Fruit fly (Drosophila melanogaster): Measurements from ENCODE around the gene CG34160.
A peak's percentile ranks its signal among the peaks of the same experiment; 100 is the strongest.

The CG34160 gene

dm6 chr2L:10548814-10549423 lies 30.6 kb upstream of the CG34160 start:
- TF ChIP-seq CG15336 (GFP tag; IDR thresholded peaks at IDR 0.05) (no peak), CG9139 (GFP tag; optimal IDR thresholded peaks at IDR 0.05) (no peak), CG6808 (GFP tag; optimal IDR thresholded peaks at IDR 0.05) (no peak), fkh (GFP tag; optimal IDR thresholded peaks at IDR 0.05) (no peak), Hr39 (GFP tag; optimal IDR thresholded peaks at IDR 0.05) (no peak), fd59A (GFP tag; optimal IDR thresholded peaks at IDR 0.05) (no peak), Hr4 (GFP tag; optimal IDR thresholded peaks at IDR 0.05) (no peak), Sox14 (GFP tag; optimal IDR thresholded peaks at IDR 0.05) (no peak), CG6854 (GFP tag; optimal IDR thresholded peaks at IDR 0.05) (no peak), CG31627 (GFP tag; optimal IDR thresholded peaks at IDR 0.05) (no peak), fd85E (GFP tag; optimal IDR thresholded peaks at IDR 0.05) (no peak), dac (GFP tag; optimal IDR thresholded peaks at IDR 0.05) (no peak), CG11902 (GFP tag; optimal IDR thresholded peaks at IDR 0.05) (no peak), CG1621 (tag; optimal IDR thresholded peaks at IDR 0.05) (no peak)

- TF ChIP-seq CG8119 (GFP tag; IDR thresholded peaks at IDR 0.05), result no peak
- TF ChIP-seq esn (GFP tag; optimal IDR thresholded peaks at IDR 0.05), result peak; percentile 3
- TF ChIP-seq eg (GFP tag; IDR thresholded peaks at IDR 0.05), result 0 out of 3 replicates have a peak, but pooled peaks have one; percentile 27
- TF ChIP-seq Eip78C (GFP tag), result peak; percentile 24
- no peak for TF ChIP-seq Eip75B (GFP tag; optimal IDR thresholded peaks at IDR 0.05)
- no peak for TF ChIP-seq CG6276 (GFP tag; optimal IDR thresholded peaks at IDR 0.05)
- no peak for TF ChIP-seq CG10669 (GFP tag; optimal IDR thresholded peaks at IDR 0.05)
- TF ChIP-seq fkh (GFP tag; optimal IDR thresholded peaks at IDR 0.05), result peak; percentile 90
- TF ChIP-seq acj6 (GFP tag; optimal IDR thresholded peaks at IDR 0.05), result no peak
- TF ChIP-seq ss (GFP tag; optimal IDR thresholded peaks at IDR 0.05), result no peak
- peak; percentile 24 for TF ChIP-seq vri (GFP tag; optimal IDR thresholded peaks at IDR 0.05)
- no peak for TF ChIP-seq fd59A (GFP tag; optimal IDR thresholded peaks at IDR 0.05)
- peak; percentile 22 for TF ChIP-seq CG10631 (GFP tag; optimal IDR thresholded peaks at IDR 0.05)
- TF ChIP-seq svp (GFP tag), result no peak
- TF ChIP-seq CG34406 (GFP tag; optimal IDR thresholded peaks at IDR 0.05), result no peak
- TF ChIP-seq Hr4 (GFP tag; optimal IDR thresholded peaks at IDR 0.05), result no peak
- no peak for TF ChIP-seq OdsH (GFP tag; optimal IDR thresholded peaks at IDR 0.05)
Measured at dm6 chr2L:10552807-10553206, 26.7 kb upstream of the CG34160 start.

dm6 chr2L:10553692-10554091 lies 25.9 kb upstream of the CG34160 start:
- TF ChIP-seq achi (GFP tag; optimal IDR thresholded peaks at IDR 0.05), result no peak
- no peak for TF ChIP-seq Hr38 (GFP tag; optimal IDR thresholded peaks at IDR 0.05)
- TF ChIP-seq Eip75B (GFP tag; optimal IDR thresholded peaks at IDR 0.05), result no peak
- TF ChIP-seq CG31627 (GFP tag; optimal IDR thresholded peaks at IDR 0.05), result no peak
- peak; percentile 63 for TF ChIP-seq dsx (GFP tag; optimal IDR thresholded peaks at IDR 0.05; ENCODE audit: poor library complexity, severe bottlenecking)
- no peak for TF ChIP-seq Blimp-1 (GFP tag; optimal IDR thresholded peaks at IDR 0.05)
- no peak for TF ChIP-seq fkh (GFP tag; optimal IDR thresholded peaks at IDR 0.05)
- no peak for TF ChIP-seq CG3032 (tag; optimal IDR thresholded peaks at IDR 0.05)
- TF ChIP-seq fd85E (GFP tag; optimal IDR thresholded peaks at IDR 0.05), result no peak
- no peak for TF ChIP-seq acj6 (GFP tag; optimal IDR thresholded peaks at IDR 0.05)
- TF ChIP-seq Sox14 (GFP tag; optimal IDR thresholded peaks at IDR 0.05), result no peak
- TF ChIP-seq lz (GFP tag; optimal IDR thresholded peaks at IDR 0.05), result no peak
- peak; percentile 41 for TF ChIP-seq Eip78C (GFP tag)
- no peak for TF ChIP-seq CG15336 (GFP tag; IDR thresholded peaks at IDR 0.05)

dm6 chr2L:10554676-10555075 lies 24.9 kb upstream of the CG34160 start:
- peak; percentile 44 for TF ChIP-seq vri (GFP tag; optimal IDR thresholded peaks at IDR 0.05)
- TF ChIP-seq topi (GFP tag; optimal IDR thresholded peaks at IDR 0.05), result no peak
- TF ChIP-seq CG1621 (tag; optimal IDR thresholded peaks at IDR 0.05), result no peak
